Worm (Caenorhabditis elegans) whole organism, young adult: ENCODE results near the gene C55A6.7.

Experiments used
- C17E4.6 ChIP-seq: fragments of 200-800 bp; sonication (Bioruptor generic); IDR thresholded peaks from 2 replicates; pipeline ENCODE4 v1.3.6; 2022; ENCODE audit warnings: missing genetic modification reagents, missing genetic modification characterization, missing compliant biosample characterization
- F33H1.4 ChIP-seq: fragments of 200-800 bp; sonication (Bioruptor generic); IDR thresholded peaks from 2 replicates; pipeline ENCODE4 v1.3.6; 2022; ENCODE audit warnings: missing genetic modification reagents, missing genetic modification characterization, missing compliant biosample characterization
- T07F8.4 ChIP-seq: sonication (generic microtip); optimal IDR thresholded peaks from 2 replicates; lab custom pipeline; 2016; ENCODE audit warnings: mild to moderate bottlenecking, missing genetic modification characterization, moderate library complexity, missing compliant biosample characterization
- T26A5.8 ChIP-seq: sonication (generic microtip); optimal IDR thresholded peaks from 2 replicates; lab custom pipeline; 2016; ENCODE audit warnings: missing genetic modification characterization, missing compliant biosample characterization
- Y53F4B.3 ChIP-seq: fragments of 200-800 bp; sonication (Bioruptor generic); IDR thresholded peaks from 2 replicates; pipeline ENCODE4 v1.3.6; 2022; ENCODE audit warnings: missing genetic modification reagents, missing genetic modification characterization, missing compliant biosample characterization
- Y67H2A.10 ChIP-seq: fragments of 200-800 bp; sonication (Bioruptor generic); conservative IDR thresholded peaks from 2 replicates; pipeline ENCODE4 v1.3.6; 2022; ENCODE audit warnings: missing genetic modification reagents, missing genetic modification characterization, missing compliant biosample characterization
- Y79H2A.3 ChIP-seq: fragments of 200-800 bp; sonication (Bioruptor generic); conservative IDR thresholded peaks from 2 replicates; pipeline ENCODE4 v1.3.6; 2022; ENCODE audit warnings: missing genetic modification reagents, missing genetic modification characterization, missing compliant biosample characterization
- Y95B8A.8 ChIP-seq: fragments of 200-800 bp; sonication (Bioruptor generic); IDR thresholded peaks from 2 replicates; pipeline ENCODE4 v1.3.6; 2022; ENCODE audit warnings: missing genetic modification reagents, missing genetic modification characterization, missing compliant biosample characterization
- ZK185.1 ChIP-seq: sonication (generic microtip); optimal IDR thresholded peaks from 2 replicates; lab custom pipeline; 2016; ENCODE audit warnings: mild to moderate bottlenecking, missing genetic modification characterization, missing compliant biosample characterization; ENCODE audit not compliant: poor library complexity, severe bottlenecking
- ama-1 ChIP-seq, 3 experiments: fragments of 150-350 bp in 1 of 3; sonication (generic microtip) in 2 of 3; optimal IDR thresholded peaks; 2 replicates each; lab custom pipeline; 2014 to 2018; ENCODE audit warnings: missing biosample characterization in 2 of 3, missing genetic modification characterization in 2 of 3, missing genetic modification reagents in 2 of 3
- aptf-2 ChIP-seq: fragments of 200-800 bp; sonication (Bioruptor generic); conservative IDR thresholded peaks from 2 replicates; pipeline ENCODE4 v1.3.6; 2022; ENCODE audit warnings: missing genetic modification reagents, missing genetic modification characterization, missing compliant biosample characterization
- atf-7 ChIP-seq: sonication (generic microtip); optimal IDR thresholded peaks from 2 replicates; lab custom pipeline; 2017; ENCODE audit warnings: mild to moderate bottlenecking, missing genetic modification characterization, missing compliant biosample characterization
- athp-1 ChIP-seq: sonication (generic microtip); optimal IDR thresholded peaks from 2 replicates; lab custom pipeline; 2017; ENCODE audit warnings: mild to moderate bottlenecking, missing genetic modification characterization, missing compliant biosample characterization
- ccch-3 ChIP-seq: fragments of 200-800 bp; sonication (Bioruptor generic); optimal IDR thresholded peaks from 2 replicates; lab custom pipeline; 2018; ENCODE audit warnings: mild to moderate bottlenecking, missing genetic modification characterization, missing compliant biosample characterization
- cebp-2 ChIP-seq: fragments of 200-800 bp; sonication (Bioruptor generic); IDR thresholded peaks from 2 replicates; pipeline ENCODE4 v1.3.6; 2022; ENCODE audit warnings: missing genetic modification characterization, missing compliant biosample characterization
- ceh-27 ChIP-seq: fragments of 200-800 bp; sonication (Bioruptor generic); optimal IDR thresholded peaks from 2 replicates; lab custom pipeline; 2018; ENCODE audit warnings: mild to moderate bottlenecking, missing genetic modification characterization, moderate library complexity, missing compliant biosample characterization
- chd-7 ChIP-seq: sonication (generic microtip); optimal IDR thresholded peaks from 2 replicates; lab custom pipeline; 2016; ENCODE audit warnings: mild to moderate bottlenecking, missing genetic modification characterization, moderate library complexity, missing compliant biosample characterization
- egl-44 ChIP-seq: fragments of 200-800 bp; sonication (Bioruptor generic); IDR thresholded peaks from 2 replicates; pipeline ENCODE4 v1.3.6; 2022; ENCODE audit warnings: missing genetic modification reagents, missing genetic modification characterization, missing compliant biosample characterization
- gei-17 ChIP-seq: fragments of 200-800 bp; sonication (Bioruptor generic); optimal IDR thresholded peaks from 2 replicates; lab custom pipeline; 2018; ENCODE audit warnings: mild to moderate bottlenecking, missing genetic modification characterization, missing compliant biosample characterization
- him-1 ChIP-seq: sonication (generic microtip); optimal IDR thresholded peaks from 2 replicates; lab custom pipeline; 2016; ENCODE audit warnings: missing genotype, missing genetic modification reagents, missing genetic modification characterization, missing compliant biosample characterization
- hlh-12 ChIP-seq: sonication (generic microtip); optimal IDR thresholded peaks from 2 replicates; lab custom pipeline; 2016; ENCODE audit warnings: missing genetic modification characterization, missing compliant biosample characterization
- hmg-20 ChIP-seq: fragments of 200-800 bp; sonication (Bioruptor generic); IDR thresholded peaks from 2 replicates; pipeline ENCODE4 v1.3.6; 2022; ENCODE audit warnings: missing genetic modification reagents, missing genetic modification characterization, missing compliant biosample characterization
- lin-26 ChIP-seq: fragments of 200-800 bp; sonication (Bioruptor generic); IDR thresholded peaks from 2 replicates; pipeline ENCODE4 v1.3.6; 2022; ENCODE audit warnings: missing genetic modification reagents, missing genetic modification characterization, missing compliant biosample characterization
- mxl-1 ChIP-seq: sonication (generic microtip); optimal IDR thresholded peaks from 2 replicates; lab custom pipeline; 2016; ENCODE audit warnings: missing genetic modification characterization, missing compliant biosample characterization
- nfya-2 ChIP-seq: fragments of 200-800 bp; sonication (Bioruptor generic); IDR thresholded peaks from 2 replicates; pipeline ENCODE4 v1.3.6; 2022; ENCODE audit warnings: missing genetic modification reagents, missing genetic modification characterization, missing compliant biosample characterization
- nfyb-1 ChIP-seq: fragments of 200-800 bp; sonication (Bioruptor generic); IDR thresholded peaks from 2 replicates; pipeline ENCODE4 v1.3.6; 2022; ENCODE audit warnings: missing genetic modification reagents, missing genetic modification characterization, missing compliant biosample characterization
- nhr-80 ChIP-seq: sonication (generic microtip); optimal IDR thresholded peaks from 2 replicates; lab custom pipeline; 2016; ENCODE audit warnings: missing genetic modification characterization, missing compliant biosample characterization
- nhr-90 ChIP-seq: sonication (generic microtip); optimal IDR thresholded peaks from 2 replicates; lab custom pipeline; 2016; ENCODE audit warnings: missing genotype, mild to moderate bottlenecking, missing genetic modification characterization, missing compliant biosample characterization
- pha-4 ChIP-seq: fragments of 150-350 bp; sonication (generic microtip); optimal IDR thresholded peaks from 2 replicates; lab custom pipeline; 2014; ENCODE audit warnings: missing biosample characterization, missing genetic modification reagents, missing genetic modification characterization
- snpc-1.1 ChIP-seq: sonication (generic microtip); optimal IDR thresholded peaks from 2 replicates; lab custom pipeline; 2017; ENCODE audit warnings: missing genetic modification characterization, mild to moderate bottlenecking, missing compliant biosample characterization, antibody characterized with exemption, moderate library complexity, missing genotype, missing genetic modification reagents; ENCODE audit not compliant: insufficient read depth
- snpc-1.3 ChIP-seq: sonication (generic microtip); optimal IDR thresholded peaks from 2 replicates; lab custom pipeline; 2017; ENCODE audit warnings: missing genetic modification characterization, mild to moderate bottlenecking, missing compliant biosample characterization, antibody characterized with exemption, moderate library complexity, missing genotype, missing genetic modification reagents; ENCODE audit not compliant: insufficient read depth
- snpc-4 ChIP-seq, 5 experiments: fragments of 150-350 bp in 1 of 5; sonication (generic microtip) in 4 of 5; optimal IDR thresholded peaks; 2 replicates each; lab custom pipeline; 2014 to 2018; ENCODE audit warnings: missing genetic modification characterization in 5 of 5, missing biosample characterization in 3 of 5, antibody characterized with exemption in 2 of 5, mild to moderate bottlenecking in 2 of 5, missing compliant biosample characterization in 2 of 5, missing genotype in 2 of 5, moderate library complexity in 2 of 5, missing genetic modification reagents in 1 of 5
- tlf-1 ChIP-seq: fragments of 200-800 bp; sonication (Bioruptor generic); optimal IDR thresholded peaks from 2 replicates; lab custom pipeline; 2018; ENCODE audit warnings: mild to moderate bottlenecking, missing genetic modification characterization, missing compliant biosample characterization
- zim-3 ChIP-seq: sonication (generic microtip); optimal IDR thresholded peaks from 2 replicates; lab custom pipeline; 2017; ENCODE audit warnings: mild to moderate bottlenecking, missing genetic modification characterization, moderate library complexity, missing compliant biosample characterization
- ztf-28 ChIP-seq: fragments of 200-800 bp; sonication (Bioruptor generic); IDR thresholded peaks from 2 replicates; pipeline ENCODE4 v1.3.6; 2022; ENCODE audit warnings: missing genetic modification reagents, missing genetic modification characterization, missing compliant biosample characterization

The C55A6.7 gene

DNA sequence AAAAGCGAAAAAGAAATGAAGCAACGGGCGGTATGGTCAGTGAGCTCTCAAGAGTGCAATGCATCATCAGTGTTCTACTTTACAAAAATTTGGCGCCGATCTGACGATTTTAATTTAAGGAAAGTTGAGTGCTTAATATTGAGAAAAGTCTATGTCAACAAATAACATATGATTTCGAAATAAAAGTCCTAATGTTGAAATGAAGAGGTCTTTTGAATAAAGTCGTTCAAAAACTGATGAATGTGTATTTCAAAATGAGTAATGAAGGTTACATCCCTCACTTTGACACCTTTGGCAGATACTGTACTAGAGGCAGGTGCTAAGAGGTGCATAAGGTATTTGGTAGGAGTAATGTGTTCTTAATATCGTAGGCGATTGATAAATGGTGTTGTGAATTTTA, 22.9 kb downstream of the C55A6.7 start:
- TF ChIP-seq zim-3 (tag; lab: Kevin White, UChicago) = no peak
- no peak for TF ChIP-seq nfya-2 (GFP tag; lab: Robert Waterston, UW)
- TF ChIP-seq aptf-2 (GFP tag; lab: Robert Waterston, UW) = no peak
- TF ChIP-seq nfyb-1 = no peak
- TF ChIP-seq T26A5.8 = no peak

- TF ChIP-seq cebp-2 (GFP tag; lab: Robert Waterston, UW) = no peak
- no peak for TF ChIP-seq athp-1 (tag; lab: Kevin White, UChicago)
- TF ChIP-seq Y53F4B.3 (GFP tag; lab: Robert Waterston, UW) = no peak
- TF ChIP-seq F33H1.4 (GFP tag; lab: Robert Waterston, UW) = no peak
- no peak for TF ChIP-seq hlh-12 (tag; lab: Kevin White, UChicago)
- no peak for TF ChIP-seq ceh-27
- TF ChIP-seq nhr-80 (tag; lab: Kevin White, UChicago) = no peak
- TF ChIP-seq chd-7 (tag; lab: Kevin White, UChicago) = no peak
- TF ChIP-seq ccch-3 = no peak
Observed at ce11 chrV:11496283-11496682, 24.0 kb downstream of the C55A6.7 start, which contains the start of gene htrl-1. Gene htrl-1, minus strand, starts transcription at chrV:11496383.

ce11 chrV:11492456-11492855, 27.9 kb downstream of the C55A6.7 start, which contains the start of gene T11F9.21:
Gene T11F9.21, plus strand, starts transcription at chrV:11492756.
- TF ChIP-seq ZK185.1 (tag; lab: Kevin White, UChicago) = no peak
- TF ChIP-seq, all 124 proteins: peak for 0

ce11 chrV:11490382-11490781, 29.9 kb downstream of the C55A6.7 start, which contains the start of gene dhs-19:
Gene dhs-19, minus strand, starts transcription at chrV:11490482.
- TF ChIP-seq ama-1 (optimal IDR thresholded peaks at IDR 0.05; lab: Kevin White, UChicago) (no peak), ama-1 (GFP tag; optimal IDR thresholded peaks at IDR 0.05; lab: Kevin White, UChicago) (no peak), Y67H2A.10 (GFP tag; lab: Robert Waterston, UW) (no peak), snpc-1.3 (tag; lab: Kevin White, UChicago) (no peak), gei-17 (GFP tag; lab: Kevin White, UChicago) (no peak), ztf-28 (GFP tag; lab: Robert Waterston, UW) (no peak), him-1 (tag; lab: Kevin White, UChicago) (no peak), nhr-90 (no peak), pha-4 (no peak), Y79H2A.3 (GFP tag; lab: Robert Waterston, UW) (no peak), tlf-1 (GFP tag; lab: Kevin White, UChicago) (no peak), C17E4.6 (GFP tag; lab: Robert Waterston, UW) (no peak), mxl-1 (tag; lab: Kevin White, UChicago) (no peak), Y95B8A.8 (GFP tag; lab: Robert Waterston, UW) (no peak), T26A5.8 (no peak), egl-44 (GFP tag; lab: Robert Waterston, UW) (no peak), hmg-20 (GFP tag; lab: Robert Waterston, UW) (no peak), chd-7 (tag; lab: Kevin White, UChicago) (no peak), atf-7 (tag; lab: Kevin White, UChicago) (no peak), T07F8.4 (tag; lab: Kevin White, UChicago) (no peak), lin-26 (no peak)

DNA sequence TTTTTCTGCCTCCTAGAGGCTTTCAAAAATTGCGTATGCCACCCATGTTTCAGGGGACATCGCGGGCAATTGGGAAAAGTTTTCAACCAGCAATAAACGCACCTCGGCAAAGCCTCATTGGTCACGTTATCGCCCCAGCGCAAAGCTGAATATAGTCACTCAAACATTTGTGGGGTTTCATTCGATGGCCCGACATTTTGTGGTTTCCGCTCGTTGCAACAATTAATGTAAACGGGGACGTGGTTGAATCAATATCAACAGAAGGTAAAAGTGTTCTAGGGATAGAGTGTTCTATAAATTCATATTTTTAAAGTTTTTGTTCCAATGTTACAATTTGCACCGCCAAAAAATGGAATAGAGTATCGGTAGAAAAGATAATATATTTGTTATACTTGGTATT, 32.0 kb downstream of the C55A6.7 start:
- TF ChIP-seq snpc-4 (GFP tag; optimal IDR thresholded peaks at IDR 0.05; lab: Kevin White, UChicago) (no peak), snpc-4 (tag; optimal IDR thresholded peaks at IDR 0.05; lab: Kevin White, UChicago) (peak in 3 of 4 experiments; percentile 2 to 83 (median 70)), him-1 (tag; lab: Kevin White, UChicago) (no peak), snpc-1.1 (tag; lab: Kevin White, UChicago) (peak; percentile 66)
